Fruit fly (Drosophila melanogaster) whole organism, embryonic: ENCODE results near the gene CG18262.

Experiments used
- Awh ChIP-seq: fragments of 200-800 bp; sonication (Bioruptor generic); IDR thresholded peaks from 2 replicates; pipeline ENCODE4, ENCODE4 v1.3.6; 2022; ENCODE audit warnings: missing biosample characterization, missing genetic modification characterization
- Bdp1 ChIP-seq: fragments of 200-800 bp; sonication (Bioruptor generic); optimal IDR thresholded peaks from 3 replicates; lab custom pipeline; 2016; ENCODE audit warnings: missing biosample characterization, missing genetic modification characterization
- CG10431 ChIP-seq: fragments of 200-800 bp; sonication (Bioruptor generic); optimal IDR thresholded peaks from 3 replicates; lab custom pipeline; 2018; ENCODE audit warnings: missing biosample characterization, mild to moderate bottlenecking, missing genetic modification characterization
- CG12104 ChIP-seq: fragments of 200-800 bp; sonication (Bioruptor generic); optimal IDR thresholded peaks from 3 replicates; lab custom pipeline; 2016; ENCODE audit warnings: missing biosample characterization, missing genetic modification characterization
- CG12659 ChIP-seq: fragments of 200-800 bp; sonication (Bioruptor generic); optimal IDR thresholded peaks from 3 replicates; lab custom pipeline; 2017; ENCODE audit warnings: mild to moderate bottlenecking, missing biosample characterization, missing genetic modification reagents, missing genetic modification characterization
- CG12744 ChIP-seq: fragments of 200-800 bp; sonication (Bioruptor generic); optimal IDR thresholded peaks from 2 replicates; lab custom pipeline; 2016; ENCODE audit warnings: missing biosample characterization, missing genetic modification characterization
- CG13123 ChIP-seq: fragments of 200-800 bp; sonication (Bioruptor generic); optimal IDR thresholded peaks from 2 replicates; lab custom pipeline; 2016; ENCODE audit warnings: missing biosample characterization, missing genetic modification characterization
- CG13296 ChIP-seq: fragments of 200-800 bp; sonication (Bioruptor generic); optimal IDR thresholded peaks from 3 replicates; lab custom pipeline; 2018; ENCODE audit warnings: missing biosample characterization, mild to moderate bottlenecking, missing genetic modification characterization
- CG16779 ChIP-seq: fragments of 200-800 bp; sonication (Bioruptor generic); IDR thresholded peaks from 2 replicates; pipeline ENCODE4 v1.3.6; 2022; ENCODE audit warnings: missing biosample characterization, missing genetic modification characterization
- CG32532 ChIP-seq: fragments of 200-800 bp; sonication (Bioruptor generic); IDR thresholded peaks from 2 replicates; pipeline ENCODE4 v1.3.6; 2022; ENCODE audit warnings: missing biosample characterization, missing genetic modification characterization
- CG32767 ChIP-seq: fragments of 200-800 bp; sonication (Bioruptor generic); IDR thresholded peaks from 2 replicates; pipeline ENCODE4 v1.3.6; 2022; ENCODE audit warnings: missing biosample characterization, missing genetic modification characterization
- CG3407 ChIP-seq: fragments of 200-800 bp; sonication (Bioruptor generic); optimal IDR thresholded peaks from 2 replicates; lab custom pipeline; 2018; ENCODE audit warnings: missing biosample characterization, mild to moderate bottlenecking, missing genetic modification characterization
- CG4328 ChIP-seq: fragments of 200-800 bp; sonication (Bioruptor generic); optimal IDR thresholded peaks from 3 replicates; lab custom pipeline; 2017; ENCODE audit warnings: missing biosample characterization, missing genetic modification reagents, missing genetic modification characterization
- CG4617 ChIP-seq: fragments of 200-800 bp; sonication (Bioruptor generic); optimal IDR thresholded peaks from 3 replicates; lab custom pipeline; 2016; ENCODE audit warnings: missing biosample characterization, missing genetic modification characterization, borderline replicate concordance
- CG7745 ChIP-seq: fragments of 200-800 bp; sonication (Bioruptor generic); optimal IDR thresholded peaks from 2 replicates; lab custom pipeline; 2018; ENCODE audit warnings: missing biosample characterization, mild to moderate bottlenecking, missing genetic modification characterization, moderate library complexity
- CG7963 ChIP-seq: fragments of 200-800 bp; sonication (Bioruptor generic); IDR thresholded peaks from 3 replicates; pipeline ENCODE4 v1.3.6; 2022; ENCODE audit warnings: missing biosample characterization, missing genetic modification characterization; ENCODE audit not compliant: partially characterized antibody
- CG8290 ChIP-seq, 3 experiments: fragments of 200-800 bp; sonication (Bioruptor generic); optimal IDR thresholded peaks; 2 replicates each; lab custom pipeline; 2016 to 2019; ENCODE audit warnings: missing biosample characterization in 3 of 3, missing genetic modification characterization in 3 of 3, mild to moderate bottlenecking in 2 of 3, moderate library complexity in 1 of 3
- CG9609 ChIP-seq: fragments of 200-800 bp; sonication (Bioruptor generic); optimal IDR thresholded peaks from 3 replicates; lab custom pipeline; 2016; ENCODE audit warnings: missing biosample characterization, missing genetic modification characterization
- CG9797 ChIP-seq: fragments of 200-800 bp; sonication (Bioruptor generic); optimal IDR thresholded peaks from 3 replicates; lab custom pipeline; 2018; ENCODE audit warnings: missing biosample characterization, mild to moderate bottlenecking, missing genetic modification characterization
- CkIIα-i1 ChIP-seq: fragments of 200-800 bp; sonication (Bioruptor generic); IDR thresholded peaks from 2 replicates; pipeline ENCODE4 v1.3.6; 2022; ENCODE audit warnings: missing biosample characterization, missing genetic modification characterization
- D19A ChIP-seq: fragments of 200-800 bp; optimal IDR thresholded peaks from 3 replicates; lab custom pipeline; 2019; ENCODE audit warnings: missing biosample characterization, mild to moderate bottlenecking, missing genetic modification characterization, moderate library complexity
- Dfd ChIP-seq, 2 experiments: fragments of >200 bp; optimal IDR thresholded peaks; 2 replicates each; lab custom pipeline; 2017; ENCODE audit warnings: missing biosample characterization in 2 of 2, missing genetic modification characterization in 2 of 2
- ERR ChIP-seq: fragments of 200-800 bp; sonication (Bioruptor generic); optimal IDR thresholded peaks from 2 replicates; lab custom pipeline; 2016; ENCODE audit warnings: missing biosample characterization, missing genetic modification characterization
- GATAe ChIP-seq: fragments of 200-800 bp; sonication (Bioruptor generic); conservative IDR thresholded peaks from 2 replicates; pipeline ENCODE4 v1.3.6; 2022; ENCODE audit warnings: missing biosample characterization, missing genetic modification characterization
- H2.0 ChIP-seq: fragments of 200-800 bp; sonication (Bioruptor generic); IDR thresholded peaks from 2 replicates; pipeline ENCODE4 v1.3.6; 2022; ENCODE audit warnings: missing biosample characterization, missing genetic modification characterization
- MBD-R2 ChIP-seq: fragments of 200-800 bp; sonication (Bioruptor generic); IDR thresholded peaks from 2 replicates; pipeline ENCODE4 v1.3.6; 2022; ENCODE audit warnings: missing biosample characterization, missing genetic modification characterization
- Meics ChIP-seq: fragments of 200-800 bp; sonication (Bioruptor generic); optimal IDR thresholded peaks from 2 replicates; lab custom pipeline; 2017; ENCODE audit warnings: missing biosample characterization, mild to moderate bottlenecking, missing genetic modification characterization
- NfI ChIP-seq: fragments of 200-800 bp; sonication (Bioruptor generic); optimal IDR thresholded peaks from 3 replicates; lab custom pipeline; 2018; ENCODE audit warnings: missing biosample characterization, mild to moderate bottlenecking, missing genetic modification characterization, moderate library complexity
- Sry-δ ChIP-seq: fragments of 200-800 bp; sonication (Bioruptor generic); optimal IDR thresholded peaks from 2 replicates; lab custom pipeline; 2016; ENCODE audit warnings: missing biosample characterization, missing genetic modification characterization
- Taf1 ChIP-seq: fragments of 200-800 bp; sonication (Bioruptor generic); IDR thresholded peaks from 2 replicates; pipeline ENCODE4 v1.3.6; 2022; ENCODE audit warnings: missing biosample characterization, missing genetic modification characterization
- Usf ChIP-seq: fragments of 200-800 bp; sonication (Bioruptor generic); optimal IDR thresholded peaks from 2 replicates; lab custom pipeline; 2017; ENCODE audit warnings: missing genotype, missing biosample characterization, missing genetic modification characterization
- Xrp1 ChIP-seq: fragments of 200-800 bp; sonication (Bioruptor generic); IDR thresholded peaks from 2 replicates; pipeline ENCODE4 v1.3.6; 2022; ENCODE audit warnings: missing biosample characterization, missing genetic modification characterization
- YL-1 ChIP-seq: fragments of 200-800 bp; sonication (Bioruptor generic); optimal IDR thresholded peaks from 3 replicates; lab custom pipeline; 2017; ENCODE audit warnings: missing biosample characterization, mild to moderate bottlenecking, missing genetic modification characterization
- al ChIP-seq: fragments of 200-800 bp; sonication (Bioruptor generic); IDR thresholded peaks from 2 replicates; pipeline ENCODE4 v1.3.6; 2022; ENCODE audit warnings: missing biosample characterization, missing genetic modification characterization
- br ChIP-seq: fragments of >200 bp; optimal IDR thresholded peaks from 2 replicates; lab custom pipeline; 2017
- dysf ChIP-seq: fragments of 200-800 bp; sonication (Bioruptor generic); IDR thresholded peaks from 3 replicates; pipeline ENCODE4 v1.3.6; 2022; ENCODE audit warnings: missing biosample characterization, missing genetic modification characterization
- fd3F ChIP-seq: fragments of 200-800 bp; sonication (Bioruptor generic); optimal IDR thresholded peaks from 2 replicates; lab custom pipeline; 2018; ENCODE audit warnings: missing biosample characterization, mild to moderate bottlenecking, missing genetic modification characterization, moderate library complexity
- hbn ChIP-seq: fragments of 200-800 bp; sonication (Bioruptor generic); IDR thresholded peaks from 2 replicates; pipeline ENCODE4 v1.3.6; 2022; ENCODE audit warnings: missing biosample characterization, missing genetic modification characterization; ENCODE audit not compliant: partially characterized antibody
- jumu ChIP-seq: fragments of 200-800 bp; sonication (Bioruptor generic); optimal IDR thresholded peaks from 3 replicates; lab custom pipeline; 2016; ENCODE audit warnings: missing biosample characterization, missing genetic modification characterization
- peb ChIP-seq: fragments of 200-800 bp; sonication (Bioruptor generic); IDR thresholded peaks from 2 replicates; pipeline ENCODE4 v1.3.6; 2022; ENCODE audit warnings: missing biosample characterization, missing genetic modification characterization
- phol ChIP-seq: fragments of 200-800 bp; sonication (Bioruptor generic); optimal IDR thresholded peaks from 3 replicates; lab custom pipeline; 2018; ENCODE audit warnings: missing biosample characterization, mild to moderate bottlenecking, missing genetic modification characterization, moderate library complexity
- pita ChIP-seq: fragments of 200-800 bp; sonication (Bioruptor generic); optimal IDR thresholded peaks from 2 replicates; lab custom pipeline; 2017; ENCODE audit warnings: missing biosample characterization, mild to moderate bottlenecking, missing genetic modification characterization
- pzg ChIP-seq: fragments of 200-800 bp; sonication (Bioruptor generic); optimal IDR thresholded peaks from 3 replicates; lab custom pipeline; 2018; ENCODE audit warnings: missing biosample characterization, mild to moderate bottlenecking, missing genetic modification characterization, moderate library complexity
- rib ChIP-seq: fragments of 200-800 bp; sonication (Bioruptor generic); IDR thresholded peaks from 2 replicates; pipeline ENCODE4 v1.3.6; 2022; ENCODE audit warnings: missing biosample characterization, missing genetic modification characterization
- run ChIP-seq: fragments of 200-800 bp; sonication (Bioruptor generic); optimal IDR thresholded peaks from 3 replicates; lab custom pipeline; 2018; ENCODE audit warnings: missing biosample characterization, mild to moderate bottlenecking, missing genetic modification characterization
- sim ChIP-seq: fragments of 200-800 bp; sonication (Bioruptor generic); IDR thresholded peaks from 2 replicates; pipeline ENCODE4 v1.3.6; 2022; ENCODE audit warnings: missing biosample characterization, missing genetic modification characterization
- tin ChIP-seq: fragments of 200-800 bp; sonication (Bioruptor generic); optimal IDR thresholded peaks from 3 replicates; lab custom pipeline; 2016; ENCODE audit warnings: missing biosample characterization, missing genetic modification characterization
- tio ChIP-seq: fragments of 200-800 bp; sonication (Bioruptor generic); optimal IDR thresholded peaks from 2 replicates; lab custom pipeline; 2017; ENCODE audit warnings: missing biosample characterization, missing genetic modification characterization, inconsistent platforms
- trem ChIP-seq: fragments of 200-800 bp; optimal IDR thresholded peaks from 3 replicates; lab custom pipeline; 2019; ENCODE audit warnings: missing biosample characterization, mild to moderate bottlenecking, missing genetic modification characterization, moderate library complexity
- wdn ChIP-seq: fragments of 200-800 bp; sonication (Bioruptor generic); IDR thresholded peaks from 2 replicates; pipeline ENCODE4 v1.3.6; 2022; ENCODE audit warnings: missing biosample characterization, missing genetic modification characterization

Gene CG18262

dm6 chrX:8129204-8129997 lies 23.3 kb upstream of the CG18262 start, which contains the start of gene CG2116 (continued):
- TF ChIP-seq Usf (GFP tag; lab: Kevin White, UChicago) (no peak), dysf (GFP tag; lab: Robert Waterston, UW) (no peak), CG16779 (GFP tag; lab: Robert Waterston, UW) (no peak), CG8290 (GFP tag; optimal IDR thresholded peaks at IDR 0.05; lab: Kevin White, UChicago) (peak; percentile 22), CG8290 (tag; optimal IDR thresholded peaks at IDR 0.05; lab: Kevin White, UChicago) (peak in 1 of 2 experiments; percentile 26), CG13123 (GFP tag; lab: Kevin White, UChicago) (no peak), Taf1 (GFP tag; lab: Robert Waterston, UW) (no peak), CG12104 (no peak), CG12744 (no peak), CG12659 (GFP tag; lab: Kevin White, UChicago) (peak; percentile 51), sim (GFP tag; lab: Robert Waterston, UW) (no peak), YL-1 (peak; percentile 11), trem (tag; lab: Kevin White, UChicago) (peak; percentile 36), H2.0 (no peak), CG4328 (GFP tag; lab: Kevin White, UChicago) (no peak), Meics (GFP tag; lab: Kevin White, UChicago) (no peak), CG7745 (peak; percentile 90), MBD-R2 (GFP tag; lab: Robert Waterston, UW) (peak; percentile 47), CG7963 (GFP tag; lab: Robert Waterston, UW) (peak; percentile 59; the same call in 2 of the 3 replicates), CG32532 (GFP tag; lab: Robert Waterston, UW) (no peak), NfI (GFP tag; lab: Kevin White, UChicago) (no peak), Sry-δ (GFP tag; lab: Kevin White, UChicago) (peak; percentile 73), GATAe (GFP tag; lab: Robert Waterston, UW) (no peak), ERR (GFP tag; lab: Kevin White, UChicago) (no peak), CG13296 (GFP tag; lab: Kevin White, UChicago) (no peak), CG9609 (no peak), D19A (tag; lab: Kevin White, UChicago) (no peak), phol (tag; lab: Kevin White, UChicago) (peak; percentile 30), CG32767 (no peak), rib (GFP tag; lab: Robert Waterston, UW) (no peak), tin (GFP tag; lab: Kevin White, UChicago) (no peak), CG10431 (GFP tag; lab: Kevin White, UChicago) (no peak), al (GFP tag; lab: Robert Waterston, UW) (no peak), Xrp1 (GFP tag; lab: Robert Waterston, UW) (no peak), peb (no peak), pzg (peak; percentile 64), CG3407 (GFP tag; lab: Kevin White, UChicago) (no peak), pita (no peak), Bdp1 (GFP tag; lab: Kevin White, UChicago) (no peak), CG4617 (GFP tag; lab: Kevin White, UChicago) (peak; percentile 48), fd3F (GFP tag; lab: Kevin White, UChicago) (no peak), hbn (GFP tag; lab: Robert Waterston, UW) (peak; percentile 59; the same call in 1 of the 2 replicates), Awh (GFP tag; lab: Robert Waterston, UW) (no peak), tio (GFP tag; lab: Kevin White, UChicago) (no peak), jumu (GFP tag; lab: Kevin White, UChicago) (no peak), CG9797 (GFP tag; lab: Kevin White, UChicago) (peak; percentile 78), run (tag; lab: Kevin White, UChicago) (no peak), Dfd (GFP tag; optimal IDR thresholded peaks at IDR 0.05; lab: Kevin White, UChicago) (no peak), CkIIα-i1 (GFP tag; lab: Robert Waterston, UW) (no peak), br (no peak), wdn (GFP tag; lab: Robert Waterston, UW) (no peak)
